Fruit fly (Drosophila melanogaster) whole organism, embryonic: Measurements from ENCODE around the gene slp1.

ENCODE experiments used
- B-H2 ChIP-seq: fragments of 200-800 bp; sonication (Bioruptor generic); optimal IDR thresholded peaks from 2 replicates; lab custom pipeline; 2018; ENCODE audit warnings: missing biosample characterization, mild to moderate bottlenecking, missing genetic modification characterization
- BtbVII ChIP-seq: fragments of 200-800 bp; sonication (Bioruptor generic); optimal IDR thresholded peaks from 3 replicates; lab custom pipeline; 2017; ENCODE audit warnings: missing biosample characterization, mild to moderate bottlenecking, missing genetic modification characterization
- CG10267 ChIP-seq: fragments of 200-800 bp; sonication (Bioruptor generic); optimal IDR thresholded peaks from 2 replicates; lab custom pipeline; 2018; ENCODE audit warnings: missing biosample characterization, mild to moderate bottlenecking, missing genetic modification characterization, moderate library complexity
- CG10321 ChIP-seq: fragments of 200-800 bp; sonication (Bioruptor generic); IDR thresholded peaks from 2 replicates; pipeline ENCODE4 v1.3.6; 2022; ENCODE audit warnings: missing biosample characterization, missing genetic modification characterization
- CG10979 ChIP-seq: fragments of 200-800 bp; sonication (Bioruptor generic); optimal IDR thresholded peaks from 2 replicates; lab custom pipeline; 2018; ENCODE audit warnings: missing biosample characterization, mild to moderate bottlenecking, missing genetic modification characterization, moderate library complexity
- CG12071 ChIP-seq: fragments of 200-800 bp; sonication (Bioruptor generic); optimal IDR thresholded peaks from 3 replicates; lab custom pipeline; 2018; ENCODE audit warnings: missing biosample characterization, mild to moderate bottlenecking, missing genetic modification characterization
- CG12236 ChIP-seq: fragments of 200-800 bp; sonication (Bioruptor generic); optimal IDR thresholded peaks from 2 replicates; lab custom pipeline; 2016; ENCODE audit warnings: missing biosample characterization, missing genetic modification characterization
- CG18262 ChIP-seq: fragments of 200-800 bp; optimal IDR thresholded peaks from 3 replicates; lab custom pipeline; 2019; ENCODE audit warnings: missing biosample characterization, mild to moderate bottlenecking, missing genetic modification characterization, moderate library complexity
- CG1832 ChIP-seq: fragments of 200-800 bp; sonication (Bioruptor generic); optimal IDR thresholded peaks from 2 replicates; lab custom pipeline; 2017; ENCODE audit warnings: missing biosample characterization, mild to moderate bottlenecking, missing genetic modification characterization, inconsistent platforms
- CG18619 ChIP-seq: fragments of 200-800 bp; sonication (Bioruptor generic); optimal IDR thresholded peaks from 3 replicates; lab custom pipeline; 2017; ENCODE audit warnings: missing biosample characterization, mild to moderate bottlenecking, missing genetic modification characterization
- CG2712 ChIP-seq: fragments of 200-800 bp; optimal IDR thresholded peaks from 3 replicates; lab custom pipeline; 2019; ENCODE audit warnings: missing biosample characterization, mild to moderate bottlenecking, missing genetic modification characterization, moderate library complexity
- CG31365 ChIP-seq: fragments of 200-800 bp; sonication (Bioruptor generic); optimal IDR thresholded peaks from 2 replicates; lab custom pipeline; 2018; ENCODE audit warnings: missing biosample characterization, mild to moderate bottlenecking, missing genetic modification characterization
- CG3847 ChIP-seq: fragments of 200-800 bp; sonication (Bioruptor generic); IDR thresholded peaks from 2 replicates; pipeline ENCODE4 v1.3.6; 2022; ENCODE audit warnings: missing biosample characterization, missing genetic modification characterization
- CG4730 ChIP-seq: fragments of 200-800 bp; sonication (Bioruptor generic); IDR thresholded peaks from 2 replicates; pipeline ENCODE4 v1.3.6; 2022; ENCODE audit warnings: missing biosample characterization, missing genetic modification characterization
- CG6813 ChIP-seq: fragments of 200-800 bp; sonication (Bioruptor generic); optimal IDR thresholded peaks from 2 replicates; lab custom pipeline; 2017; ENCODE audit warnings: missing biosample characterization, missing genetic modification characterization, mild to moderate bottlenecking, moderate library complexity, missing genetic modification reagents
- CG6854 ChIP-seq: fragments of 200-800 bp; sonication (Bioruptor generic); optimal IDR thresholded peaks from 3 replicates; lab custom pipeline; 2017; ENCODE audit warnings: missing biosample characterization, mild to moderate bottlenecking, missing genetic modification characterization
- CG7556 ChIP-seq: fragments of 200-800 bp; sonication (Bioruptor generic); optimal IDR thresholded peaks from 2 replicates; lab custom pipeline; 2017; ENCODE audit warnings: missing biosample characterization, mild to moderate bottlenecking, missing genetic modification characterization
- CG7839 ChIP-seq: fragments of 200-800 bp; sonication (Bioruptor generic); optimal IDR thresholded peaks from 3 replicates; lab custom pipeline; 2018; ENCODE audit warnings: missing biosample characterization, mild to moderate bottlenecking, missing genetic modification characterization, moderate library complexity
- CG8290 ChIP-seq, 3 experiments: fragments of 200-800 bp; sonication (Bioruptor generic); optimal IDR thresholded peaks; 2 replicates each; lab custom pipeline; 2016 to 2019; ENCODE audit warnings: missing biosample characterization in 3 of 3, missing genetic modification characterization in 3 of 3, mild to moderate bottlenecking in 2 of 3, moderate library complexity in 1 of 3
- CG9437 ChIP-seq: fragments of 200-800 bp; sonication (Bioruptor generic); optimal IDR thresholded peaks from 2 replicates; lab custom pipeline; 2018; ENCODE audit warnings: missing biosample characterization, mild to moderate bottlenecking, missing genetic modification characterization
- CG9727 ChIP-seq: fragments of 200-800 bp; sonication (Bioruptor generic); optimal IDR thresholded peaks from 3 replicates; lab custom pipeline; 2017; ENCODE audit warnings: missing biosample characterization, mild to moderate bottlenecking, missing genetic modification characterization
- CoRest ChIP-seq: fragments of 200-800 bp; sonication (Bioruptor generic); optimal IDR thresholded peaks from 3 replicates; lab custom pipeline; 2018; ENCODE audit warnings: missing biosample characterization, mild to moderate bottlenecking, missing genetic modification characterization, moderate library complexity
- HLH3B ChIP-seq: fragments of 200-800 bp; sonication (Bioruptor generic); IDR thresholded peaks from 2 replicates; pipeline ENCODE4 v1.3.6; 2022; ENCODE audit warnings: missing biosample characterization, missing genetic modification characterization
- Hey ChIP-seq: fragments of 200-800 bp; sonication (Bioruptor generic); optimal IDR thresholded peaks from 3 replicates; lab custom pipeline; 2018; ENCODE audit warnings: missing biosample characterization, mild to moderate bottlenecking, missing genetic modification characterization
- Hr51 ChIP-seq, 2 experiments: fragments of 200-800 bp; sonication (Bioruptor generic); optimal IDR thresholded peaks; 2 replicates in 1 of 2; 3 replicates in 1 of 2; lab custom pipeline; 2016 to 2018; ENCODE audit warnings: missing biosample characterization in 2 of 2, missing genetic modification characterization in 2 of 2, mild to moderate bottlenecking in 1 of 2, moderate library complexity in 1 of 2
- Jarid2 ChIP-seq: fragments of 200-800 bp; sonication (Bioruptor generic); optimal IDR thresholded peaks from 3 replicates; lab custom pipeline; 2017; ENCODE audit warnings: mild to moderate bottlenecking, missing biosample characterization, missing genetic modification reagents, missing genetic modification characterization
- Kr ChIP-seq: fragments of 200-800 bp; sonication (Bioruptor generic); optimal IDR thresholded peaks from 2 replicates; lab custom pipeline; 2017; ENCODE audit warnings: missing biosample characterization, mild to moderate bottlenecking, missing genetic modification characterization
- Pdp1 ChIP-seq, 2 experiments: fragments of 200-800 bp; sonication (Bioruptor generic); optimal IDR thresholded peaks; 3 replicates each; lab custom pipeline; 2016; ENCODE audit warnings: missing biosample characterization in 2 of 2, missing genetic modification characterization in 2 of 2, mild to moderate bottlenecking in 1 of 2, moderate library complexity in 1 of 2
- Ptx1 ChIP-seq: fragments of 200-800 bp; sonication (Bioruptor generic); IDR thresholded peaks from 2 replicates; pipeline ENCODE4 v1.3.6; 2022; ENCODE audit warnings: missing biosample characterization, missing genetic modification characterization
- Spps ChIP-seq: fragments of 200-800 bp; sonication (Bioruptor generic); optimal IDR thresholded peaks from 2 replicates; lab custom pipeline; 2018; ENCODE audit warnings: missing biosample characterization, mild to moderate bottlenecking, missing genetic modification characterization
- bcd ChIP-seq: fragments of 200-800 bp; sonication (Bioruptor generic); optimal IDR thresholded peaks from 2 replicates; lab custom pipeline; 2017; ENCODE audit warnings: missing biosample characterization, mild to moderate bottlenecking, missing genetic modification characterization
- caup ChIP-seq: fragments of 200-800 bp; sonication (Bioruptor generic); optimal IDR thresholded peaks from 3 replicates; lab custom pipeline; 2017; ENCODE audit warnings: missing biosample characterization, mild to moderate bottlenecking, missing genetic modification characterization, moderate library complexity; ENCODE audit not compliant: severe bottlenecking
- ci ChIP-seq: fragments of 200-800 bp; sonication (Bioruptor generic); IDR thresholded peaks from 3 replicates; pipeline ENCODE4 v1.3.6; 2022; ENCODE audit warnings: missing biosample characterization, missing genetic modification characterization
- esg ChIP-seq: fragments of 200-800 bp; sonication (Bioruptor generic); conservative IDR thresholded peaks from 2 replicates; pipeline ENCODE4 v1.3.6; 2022; ENCODE audit warnings: missing biosample characterization, missing genetic modification characterization
- exex ChIP-seq: fragments of 200-800 bp; sonication (Bioruptor generic); optimal IDR thresholded peaks from 4 replicates; lab custom pipeline; 2018; ENCODE audit warnings: missing biosample characterization, mild to moderate bottlenecking, missing genetic modification characterization, moderate library complexity
- ind ChIP-seq: fragments of 200-800 bp; sonication (Bioruptor generic); optimal IDR thresholded peaks from 3 replicates; lab custom pipeline; 2016; ENCODE audit warnings: missing biosample characterization, missing genetic modification characterization
- jing ChIP-seq: fragments of 200-800 bp; sonication (Bioruptor generic); optimal IDR thresholded peaks from 2 replicates; lab custom pipeline; 2018; ENCODE audit warnings: missing biosample characterization, mild to moderate bottlenecking, missing genetic modification characterization
- jumu ChIP-seq: fragments of 200-800 bp; sonication (Bioruptor generic); optimal IDR thresholded peaks from 3 replicates; lab custom pipeline; 2016; ENCODE audit warnings: missing biosample characterization, missing genetic modification characterization
- lmd ChIP-seq: fragments of 200-800 bp; sonication (Bioruptor generic); IDR thresholded peaks from 2 replicates; pipeline ENCODE4 v1.3.6; 2022; ENCODE audit warnings: missing biosample characterization, missing genetic modification characterization
- lola ChIP-seq, 3 experiments: fragments of >200 bp in 2 of 3; fragments of 200-800 bp in 1 of 3; sonication (Bioruptor generic) in 1 of 3; optimal IDR thresholded peaks; 2 replicates each; lab custom pipeline; 2017 to 2019; ENCODE audit warnings: missing biosample characterization in 3 of 3, missing genetic modification characterization in 3 of 3, mild to moderate bottlenecking in 1 of 3, moderate library complexity in 1 of 3
- odd ChIP-seq: fragments of 200-800 bp; sonication (Bioruptor generic); optimal IDR thresholded peaks from 2 replicates; lab custom pipeline; 2017; ENCODE audit warnings: missing biosample characterization, mild to moderate bottlenecking, missing genetic modification characterization
- sisA ChIP-seq: fragments of 200-800 bp; sonication (Bioruptor generic); IDR thresholded peaks from 2 replicates; pipeline ENCODE4 v1.3.6; 2022; ENCODE audit warnings: missing biosample characterization, missing genetic modification characterization
- tap ChIP-seq: fragments of 200-800 bp; optimal IDR thresholded peaks from 3 replicates; lab custom pipeline; 2019; ENCODE audit warnings: missing biosample characterization, mild to moderate bottlenecking, missing genetic modification characterization, moderate library complexity
- unpg ChIP-seq: fragments of 200-800 bp; sonication (Bioruptor generic); optimal IDR thresholded peaks from 3 replicates; lab custom pipeline; 2018; ENCODE audit warnings: missing biosample characterization, mild to moderate bottlenecking, missing genetic modification characterization, moderate library complexity
- vvl ChIP-seq: fragments of 200-800 bp; sonication (Bioruptor generic); IDR thresholded peaks from 2 replicates; pipeline ENCODE4 v1.3.6; 2022; ENCODE audit warnings: missing biosample characterization, missing genetic modification characterization
- zf30C ChIP-seq: fragments of 200-800 bp; sonication (Bioruptor generic); optimal IDR thresholded peaks from 3 replicates; lab custom pipeline; 2018; ENCODE audit warnings: missing biosample characterization, mild to moderate bottlenecking, missing genetic modification characterization

slp1 gene

dm6 chr2L:3778157-3779060 lies 47.1 kb upstream of the slp1 start (continued):
- no peak for TF ChIP-seq CG6813 (GFP tag; lab: Kevin White, UChicago)
- no peak for TF ChIP-seq tap (tag; lab: Kevin White, UChicago)
- TF ChIP-seq CG9727 (GFP tag; lab: Kevin White, UChicago) = peak; percentile 36
- TF ChIP-seq BtbVII (GFP tag; lab: Kevin White, UChicago) = no peak
- TF ChIP-seq CG9437 (GFP tag; lab: Kevin White, UChicago) = no peak
- TF ChIP-seq CG10267 (tag; lab: Kevin White, UChicago) = peak; percentile 38
- TF ChIP-seq caup (GFP tag; lab: Kevin White, UChicago) = peak; percentile 34
- peak; percentile 42 for TF ChIP-seq CG7556
- 0 out of 2 replicates have a peak, but pooled peaks have one; percentile 4 for TF ChIP-seq sisA (GFP tag; lab: Robert Waterston, UW)
- peak; percentile 57 for TF ChIP-seq CG18262 (tag; lab: Kevin White, UChicago)
- TF ChIP-seq exex (tag; lab: Kevin White, UChicago) = peak; percentile 82
- TF ChIP-seq CG10979 (tag; lab: Kevin White, UChicago) = peak; percentile 41
- TF ChIP-seq CG31365 (tag; lab: Kevin White, UChicago) = peak; percentile 6
- TF ChIP-seq CG4730 (GFP tag; lab: Robert Waterston, UW) = no peak
- TF ChIP-seq HLH3B (GFP tag; lab: Robert Waterston, UW) = 0 out of 2 replicates have a peak, but pooled peaks have one; percentile 24
- TF ChIP-seq CG2712 = peak; percentile 60
- peak; percentile 16 for TF ChIP-seq CG18619 (GFP tag; lab: Kevin White, UChicago)
- TF ChIP-seq CG10321 (GFP tag; lab: Robert Waterston, UW) = peak; percentile 9; the same call in 1 of the 2 replicates
- no peak for TF ChIP-seq CG6854 (GFP tag; lab: Kevin White, UChicago)
- no peak for TF ChIP-seq Spps
- no peak for TF ChIP-seq CG12236
- TF ChIP-seq odd = peak; percentile 42
- TF ChIP-seq ind (GFP tag; lab: Kevin White, UChicago) = peak; percentile 13
- TF ChIP-seq CG12071 (GFP tag; lab: Kevin White, UChicago) = no peak
- TF ChIP-seq Jarid2 (GFP tag; lab: Kevin White, UChicago) = peak; percentile 7
- peak in 1 of 2 experiments; percentile 86 for TF ChIP-seq Pdp1 (GFP tag; optimal IDR thresholded peaks at IDR 0.05; lab: Kevin White, UChicago)
- 0 out of 3 replicates have a peak, but pooled peaks have one; percentile 21 for TF ChIP-seq ci (GFP tag; lab: Robert Waterston, UW)
- TF ChIP-seq jing (GFP tag; lab: Kevin White, UChicago) = no peak
- no peak for TF ChIP-seq CG1832 (GFP tag; lab: Kevin White, UChicago)
- peak; percentile 60 for TF ChIP-seq unpg (GFP tag; lab: Kevin White, UChicago)
- peak; percentile 25 for TF ChIP-seq vvl (GFP tag; lab: Robert Waterston, UW)
- TF ChIP-seq Kr (GFP tag; lab: Kevin White, UChicago) = peak; percentile 43
- peak; percentile 42 for TF ChIP-seq CoRest (tag; lab: Kevin White, UChicago)
- no peak for TF ChIP-seq CG3847
- peak; percentile 45; the same call in 1 of the 2 replicates for TF ChIP-seq lmd (GFP tag; lab: Robert Waterston, UW)
- no peak for TF ChIP-seq CG8290 (GFP tag; optimal IDR thresholded peaks at IDR 0.05; lab: Kevin White, UChicago)
- peak in 1 of 2 experiments; percentile 56 for TF ChIP-seq CG8290 (tag; optimal IDR thresholded peaks at IDR 0.05; lab: Kevin White, UChicago)
- peak; percentile 46 for TF ChIP-seq B-H2 (GFP tag; lab: Kevin White, UChicago)
- peak; percentile 40; the same call in 1 of the 2 replicates for TF ChIP-seq Ptx1
- TF ChIP-seq bcd = peak; percentile 19
- TF ChIP-seq CG7839 = peak; percentile 58
- peak in 1 of 2 experiments; percentile 56 for TF ChIP-seq Hr51 (GFP tag; optimal IDR thresholded peaks at IDR 0.05; lab: Kevin White, UChicago)
- no peak; the same call in 1 of the 2 replicates for TF ChIP-seq esg (GFP tag; lab: Robert Waterston, UW)
- no peak for TF ChIP-seq jumu
- TF ChIP-seq Hey (tag; lab: Kevin White, UChicago) = no peak
- peak; percentile 25 for TF ChIP-seq zf30C (GFP tag; lab: Kevin White, UChicago)
- peak in 1 of 3 experiments; percentile 2 for TF ChIP-seq lola (GFP tag; optimal IDR thresholded peaks at IDR 0.05; lab: Kevin White, UChicago)
